Worm (Caenorhabditis elegans): ENCODE data around the gene AH6.17.

AH6.17 gene

ce11 chrII:9487337-9487950, 35.5 kb upstream of the AH6.17 start, which contains the start of gene T19H5.4 (continued):
- TF ChIP-seq lin-54 (GFP tag; optimal IDR thresholded peaks at IDR 0.05) (peak; percentile 40), F10E7.11 (tag; optimal IDR thresholded peaks at IDR 0.05) (no peak), somi-1 (GFP tag; optimal IDR thresholded peaks at IDR 0.05) (peak; percentile 67), lsl-1 (GFP tag; optimal IDR thresholded peaks at IDR 0.05) (no peak), ztf-22 (GFP tag; optimal IDR thresholded peaks at IDR 0.05) (peak; percentile 59), attf-5 (GFP tag; optimal IDR thresholded peaks at IDR 0.05) (peak; percentile 82), aptf-2 (GFP tag; conservative IDR thresholded peaks at IDR 0.05) (no peak), B0336.3 (GFP tag; IDR thresholded peaks at IDR 0.05) (peak; percentile 56; the same call in 1 of the 2 replicates), nfyb-1 (GFP tag; IDR thresholded peaks at IDR 0.05) (peak; percentile 29; the same call in 1 of the 2 replicates), ztf-25 (GFP tag; IDR thresholded peaks at IDR 0.05) (no peak), ztf-28 (GFP tag; IDR thresholded peaks at IDR 0.05) (no peak), bed-1 (GFP tag; IDR thresholded peaks at IDR 0.05) (no peak), cebp-1 (GFP tag; IDR thresholded peaks at IDR 0.05) (peak; percentile 61; the same call in 1 of the 2 replicates), cebp-1 (tag; optimal IDR thresholded peaks at IDR 0.05) (peak; percentile 82), B0261.1 (tag; optimal IDR thresholded peaks at IDR 0.05) (no peak), madf-10 (tag; optimal IDR thresholded peaks at IDR 0.05) (peak; percentile 14), zfh-2 (GFP tag; conservative IDR thresholded peaks at IDR 0.05) (peak; percentile 95), lin-26 (GFP tag; IDR thresholded peaks at IDR 0.05) (peak; percentile 52; the same call in 1 of the 2 replicates), nhr-120 (GFP tag; IDR thresholded peaks at IDR 0.05) (no peak), let-526 (GFP tag; IDR thresholded peaks at IDR 0.05) (0 out of 2 replicates have a peak, but pooled peaks have one; percentile 65), ets-4 (GFP tag; optimal IDR thresholded peaks at IDR 0.05) (peak; percentile 91), hsf-1 (GFP tag; IDR thresholded peaks at IDR 0.05) (no peak), egl-44 (GFP tag; IDR thresholded peaks at IDR 0.05) (peak; percentile 73), nhr-80 (tag; optimal IDR thresholded peaks at IDR 0.05) (peak; percentile 90), hmg-1.2 (GFP tag; IDR thresholded peaks at IDR 0.05) (peak; percentile 53; the same call in 1 of the 2 replicates), C06A6.2 (GFP tag; conservative IDR thresholded peaks at IDR 0.05) (no peak; the same call in 1 of the 2 replicates), snpc-4 (GFP tag; optimal IDR thresholded peaks at IDR 0.05) (no peak), snpc-4 (tag; optimal IDR thresholded peaks at IDR 0.05) (peak in 1 of 4 experiments; percentile 12), sea-2 (GFP tag; IDR thresholded peaks at IDR 0.05) (0 out of 2 replicates have a peak, but pooled peaks have one; percentile 30), ztf-3 (GFP tag; optimal IDR thresholded peaks at IDR 0.05) (no peak), lin-40 (tag; optimal IDR thresholded peaks at IDR 0.05) (peak; percentile 47), ZK185.1 (tag; optimal IDR thresholded peaks at IDR 0.05; ENCODE audit: poor library complexity, severe bottlenecking) (peak; percentile 32), rcor-1 (GFP tag; IDR thresholded peaks at IDR 0.05) (no peak), madf-6 (GFP tag; IDR thresholded peaks at IDR 0.05) (no peak)

- TF ChIP-seq lir-1 (GFP tag; conservative IDR thresholded peaks at IDR 0.05): no peak
- no peak for TF ChIP-seq fkh-3 (tag; optimal IDR thresholded peaks at IDR 0.05)
Measured at ce11 chrII:9489922-9490321, 33.0 kb upstream of the AH6.17 start.

ce11 chrII:9490589-9490988, 32.4 kb upstream of the AH6.17 start:
- TF ChIP-seq B0019.2 (GFP tag; conservative IDR thresholded peaks at IDR 0.05) (no peak), ceh-91 (GFP tag; IDR thresholded peaks at IDR 0.05) (no peak), hsf-1 (GFP tag; IDR thresholded peaks at IDR 0.05) (no peak), D2030.7 (GFP tag; IDR thresholded peaks at IDR 0.05) (no peak), F55B11.4 (tag; optimal IDR thresholded peaks at IDR 0.05; ENCODE audit: borderline replicate concordance, insufficient read depth) (no peak), Y56A3A.18 (GFP tag; IDR thresholded peaks at IDR 0.05) (no peak), nfya-2 (GFP tag; IDR thresholded peaks at IDR 0.05) (no peak), ets-4 (GFP tag; optimal IDR thresholded peaks at IDR 0.05) (no peak), nhr-179 (tag; optimal IDR thresholded peaks at IDR 0.05) (no peak), Y79H2A.3 (GFP tag; conservative IDR thresholded peaks at IDR 0.05) (no peak), sptf-2 (GFP tag; optimal IDR thresholded peaks at IDR 0.05) (no peak), let-607 (tag; optimal IDR thresholded peaks at IDR 0.05) (no peak)

Data from whole organism, young adult.